Fruit fly (Drosophila melanogaster) whole organism, embryonic: ENCODE data around the gene CG13843.
A peak's percentile ranks its signal among the peaks of the same experiment; 100 is the strongest.

Source experiments
- B-H2 ChIP-seq: fragments of 200-800 bp; sonication (Bioruptor generic); optimal IDR thresholded peaks from 2 replicates; lab custom pipeline; 2018; ENCODE audit warnings: missing biosample characterization, mild to moderate bottlenecking, missing genetic modification characterization
- BEAF-32 ChIP-seq: fragments of 200-800 bp; sonication (Bioruptor generic); optimal IDR thresholded peaks from 3 replicates; lab custom pipeline; 2017; ENCODE audit warnings: missing biosample characterization, missing genetic modification characterization, mild to moderate bottlenecking, moderate library complexity, missing genetic modification reagents
- CG10321 ChIP-seq: fragments of 200-800 bp; sonication (Bioruptor generic); IDR thresholded peaks from 2 replicates; pipeline ENCODE4 v1.3.6; 2022; ENCODE audit warnings: missing biosample characterization, missing genetic modification characterization
- CG10543 ChIP-seq: fragments of 200-800 bp; sonication (Bioruptor generic); optimal IDR thresholded peaks from 3 replicates; lab custom pipeline; 2017; ENCODE audit warnings: missing biosample characterization, mild to moderate bottlenecking, missing genetic modification characterization, moderate library complexity
- CG1233 ChIP-seq: fragments of 200-800 bp; sonication (Bioruptor generic); optimal IDR thresholded peaks from 4 replicates; lab custom pipeline; 2018; ENCODE audit warnings: missing biosample characterization, mild to moderate bottlenecking, missing genetic modification characterization
- CG14014 ChIP-seq: fragments of 200-800 bp; sonication (Bioruptor generic); IDR thresholded peaks from 2 replicates; pipeline ENCODE4 v1.3.6; 2022; ENCODE audit warnings: missing biosample characterization, missing genetic modification characterization
- CG15269 ChIP-seq: fragments of 200-800 bp; sonication (Bioruptor generic); optimal IDR thresholded peaks from 2 replicates; lab custom pipeline; 2018; ENCODE audit warnings: missing biosample characterization, mild to moderate bottlenecking, missing genetic modification characterization, moderate library complexity
- CG1529 ChIP-seq: fragments of 200-800 bp; sonication (Bioruptor generic); optimal IDR thresholded peaks from 3 replicates; lab custom pipeline; 2018; ENCODE audit warnings: missing biosample characterization, missing genetic modification characterization
- CG15514 ChIP-seq: fragments of 200-800 bp; sonication (Bioruptor generic); optimal IDR thresholded peaks from 3 replicates; lab custom pipeline; 2017; ENCODE audit warnings: missing biosample characterization, missing genetic modification characterization, mild to moderate bottlenecking, moderate library complexity, missing genetic modification reagents
- CG15601 ChIP-seq: fragments of 200-800 bp; sonication (Bioruptor generic); optimal IDR thresholded peaks from 3 replicates; lab custom pipeline; 2019; ENCODE audit warnings: missing biosample characterization, mild to moderate bottlenecking, missing genetic modification characterization, moderate library complexity
- CG2129 ChIP-seq: fragments of 200-800 bp; sonication (Bioruptor generic); IDR thresholded peaks from 2 replicates; pipeline ENCODE4 v1.3.6; 2022; ENCODE audit warnings: missing biosample characterization, missing genetic modification characterization; ENCODE audit not compliant: partially characterized antibody
- CG2712 ChIP-seq: fragments of 200-800 bp; optimal IDR thresholded peaks from 3 replicates; lab custom pipeline; 2019; ENCODE audit warnings: missing biosample characterization, mild to moderate bottlenecking, missing genetic modification characterization, moderate library complexity
- CG3281 ChIP-seq: fragments of 200-800 bp; sonication (Bioruptor generic); optimal IDR thresholded peaks from 3 replicates; lab custom pipeline; 2017; ENCODE audit warnings: missing biosample characterization, mild to moderate bottlenecking, missing genetic modification characterization
- CG33557 ChIP-seq: fragments of 200-800 bp; sonication (Bioruptor generic); optimal IDR thresholded peaks from 2 replicates; lab custom pipeline; 2019; ENCODE audit warnings: missing biosample characterization, mild to moderate bottlenecking, missing genetic modification characterization, moderate library complexity
- CG4404 ChIP-seq: fragments of 200-800 bp; sonication (Bioruptor generic); IDR thresholded peaks from 2 replicates; pipeline ENCODE4 v1.3.6; 2022; ENCODE audit warnings: missing biosample characterization, missing genetic modification characterization
- CG5180 ChIP-seq: fragments of 200-800 bp; sonication (Bioruptor generic); optimal IDR thresholded peaks from 3 replicates; lab custom pipeline; 2017; ENCODE audit warnings: missing biosample characterization, missing genetic modification characterization, mild to moderate bottlenecking, moderate library complexity, missing genetic modification reagents
- CG6254 ChIP-seq: fragments of 200-800 bp; sonication (Bioruptor generic); optimal IDR thresholded peaks from 3 replicates; lab custom pipeline; 2017; ENCODE audit warnings: mild to moderate bottlenecking, missing biosample characterization, missing genetic modification reagents, missing genetic modification characterization
- CG6683 ChIP-seq: fragments of 200-800 bp; sonication (Bioruptor generic); optimal IDR thresholded peaks from 2 replicates; lab custom pipeline; 2017; ENCODE audit warnings: missing biosample characterization, mild to moderate bottlenecking, missing genetic modification characterization, missing genetic modification reagents
- CG6791 ChIP-seq: fragments of 200-800 bp; sonication (Bioruptor generic); IDR thresholded peaks from 3 replicates; pipeline ENCODE4 v1.3.6; 2022; ENCODE audit warnings: missing biosample characterization, missing genetic modification characterization; ENCODE audit not compliant: partially characterized antibody
- CG6854 ChIP-seq: fragments of 200-800 bp; sonication (Bioruptor generic); optimal IDR thresholded peaks from 3 replicates; lab custom pipeline; 2017; ENCODE audit warnings: missing biosample characterization, mild to moderate bottlenecking, missing genetic modification characterization
- CG7928 ChIP-seq: fragments of 200-800 bp; sonication (Bioruptor generic); optimal IDR thresholded peaks from 2 replicates; lab custom pipeline; 2017; ENCODE audit warnings: missing biosample characterization, mild to moderate bottlenecking, missing genetic modification characterization
- CG8089 ChIP-seq: fragments of 200-800 bp; sonication (Bioruptor generic); optimal IDR thresholded peaks from 3 replicates; lab custom pipeline; 2016; ENCODE audit warnings: missing biosample characterization, missing genetic modification characterization
- Camta ChIP-seq: fragments of 200-800 bp; sonication (Bioruptor generic); optimal IDR thresholded peaks from 2 replicates; lab custom pipeline; 2016; ENCODE audit warnings: missing biosample characterization, missing genetic modification characterization
- CrebB ChIP-seq: fragments of 200-800 bp; sonication (Bioruptor generic); optimal IDR thresholded peaks from 3 replicates; lab custom pipeline; 2018; ENCODE audit warnings: missing biosample characterization, mild to moderate bottlenecking, missing genetic modification characterization
- E2f2 ChIP-seq: fragments of 200-800 bp; sonication (Bioruptor generic); IDR thresholded peaks from 2 replicates; pipeline ENCODE4 v1.3.6; 2022; ENCODE audit warnings: missing biosample characterization, missing genetic modification characterization
- Fer1 ChIP-seq: fragments of 200-800 bp; sonication (Bioruptor generic); optimal IDR thresholded peaks from 2 replicates; lab custom pipeline; 2017; ENCODE audit warnings: missing biosample characterization, mild to moderate bottlenecking, missing genetic modification characterization
- Hmr ChIP-seq: fragments of 200-800 bp; sonication (Bioruptor generic); optimal IDR thresholded peaks from 3 replicates; lab custom pipeline; 2017; ENCODE audit warnings: mild to moderate bottlenecking, missing biosample characterization, missing genetic modification reagents, missing genetic modification characterization
- Hr51 ChIP-seq, 2 experiments: fragments of 200-800 bp; sonication (Bioruptor generic); optimal IDR thresholded peaks; 2 replicates in 1 of 2; 3 replicates in 1 of 2; lab custom pipeline; 2016 to 2018; ENCODE audit warnings: missing biosample characterization in 2 of 2, missing genetic modification characterization in 2 of 2, mild to moderate bottlenecking in 1 of 2, moderate library complexity in 1 of 2
- Hr78 ChIP-seq, 2 experiments: fragments of 200-800 bp in 1 of 2; fragments of >200 bp in 1 of 2; sonication (Bioruptor generic) in 1 of 2; optimal IDR thresholded peaks; 2 replicates each; lab custom pipeline; 2017 to 2019; ENCODE audit warnings: missing biosample characterization in 2 of 2, missing genetic modification characterization in 2 of 2, mild to moderate bottlenecking in 1 of 2, moderate library complexity in 1 of 2
- Mrtf ChIP-seq: fragments of 200-800 bp; sonication (Bioruptor generic); IDR thresholded peaks from 3 replicates; pipeline ENCODE4 v1.3.6; 2022; ENCODE audit warnings: missing biosample characterization, missing genetic modification characterization
- ato ChIP-seq: fragments of 200-800 bp; sonication (Bioruptor generic); IDR thresholded peaks from 2 replicates; pipeline ENCODE4 v1.3.6; 2022; ENCODE audit warnings: missing biosample characterization, missing genetic modification characterization; ENCODE audit not compliant: partially characterized antibody
- az2 ChIP-seq: fragments of 200-800 bp; sonication (Bioruptor generic); optimal IDR thresholded peaks from 3 replicates; lab custom pipeline; 2016; ENCODE audit warnings: missing biosample characterization, missing genetic modification characterization
- caup ChIP-seq: fragments of 200-800 bp; sonication (Bioruptor generic); optimal IDR thresholded peaks from 3 replicates; lab custom pipeline; 2017; ENCODE audit warnings: missing biosample characterization, mild to moderate bottlenecking, missing genetic modification characterization, moderate library complexity; ENCODE audit not compliant: severe bottlenecking
- ci ChIP-seq: fragments of 200-800 bp; sonication (Bioruptor generic); IDR thresholded peaks from 3 replicates; pipeline ENCODE4 v1.3.6; 2022; ENCODE audit warnings: missing biosample characterization, missing genetic modification characterization
- corto ChIP-seq: fragments of 200-800 bp; sonication (Bioruptor generic); optimal IDR thresholded peaks from 2 replicates; lab custom pipeline; 2016; ENCODE audit warnings: missing biosample characterization, mild to moderate bottlenecking, missing genetic modification characterization, moderate library complexity
- dan ChIP-seq: fragments of 200-800 bp; sonication (Bioruptor generic); IDR thresholded peaks from 2 replicates; pipeline ENCODE4 v1.3.6; 2022; ENCODE audit warnings: missing biosample characterization, missing genetic modification characterization
- disco-r ChIP-seq: fragments of 200-800 bp; sonication (Bioruptor generic); optimal IDR thresholded peaks from 2 replicates; lab custom pipeline; 2016; ENCODE audit warnings: missing biosample characterization, missing genetic modification characterization
- dysf ChIP-seq: fragments of 200-800 bp; sonication (Bioruptor generic); IDR thresholded peaks from 3 replicates; pipeline ENCODE4 v1.3.6; 2022; ENCODE audit warnings: missing biosample characterization, missing genetic modification characterization
- eyg ChIP-seq: fragments of 200-800 bp; sonication (Bioruptor generic); optimal IDR thresholded peaks from 3 replicates; lab custom pipeline; 2016; ENCODE audit warnings: missing biosample characterization, missing genetic modification characterization
- ftz-f1 ChIP-seq: fragments of 200-800 bp; sonication (Bioruptor generic); optimal IDR thresholded peaks from 2 replicates; lab custom pipeline; 2016; ENCODE audit warnings: missing biosample characterization, missing genetic modification characterization
- her ChIP-seq: fragments of 200-800 bp; sonication (Bioruptor generic); optimal IDR thresholded peaks from 2 replicates; lab custom pipeline; 2016; ENCODE audit warnings: missing biosample characterization, missing genetic modification characterization
- kni ChIP-seq: fragments of 200-800 bp; sonication (Bioruptor generic); optimal IDR thresholded peaks from 3 replicates; lab custom pipeline; 2017; ENCODE audit warnings: mild to moderate bottlenecking, missing biosample characterization, missing genetic modification reagents, missing genetic modification characterization
- odd ChIP-seq: fragments of 200-800 bp; sonication (Bioruptor generic); optimal IDR thresholded peaks from 2 replicates; lab custom pipeline; 2017; ENCODE audit warnings: missing biosample characterization, mild to moderate bottlenecking, missing genetic modification characterization
- pita ChIP-seq: fragments of 200-800 bp; sonication (Bioruptor generic); optimal IDR thresholded peaks from 2 replicates; lab custom pipeline; 2017; ENCODE audit warnings: missing biosample characterization, mild to moderate bottlenecking, missing genetic modification characterization
- sisA ChIP-seq: fragments of 200-800 bp; sonication (Bioruptor generic); IDR thresholded peaks from 2 replicates; pipeline ENCODE4 v1.3.6; 2022; ENCODE audit warnings: missing biosample characterization, missing genetic modification characterization
- sug ChIP-seq: fragments of 200-800 bp; optimal IDR thresholded peaks from 2 replicates; lab custom pipeline; 2019; ENCODE audit warnings: missing biosample characterization, mild to moderate bottlenecking, missing genetic modification characterization, moderate library complexity
- tgo ChIP-seq: fragments of 200-800 bp; sonication (Bioruptor generic); IDR thresholded peaks from 3 replicates; pipeline ENCODE4 v1.3.6; 2022; ENCODE audit warnings: missing biosample characterization, missing genetic modification characterization
- ttk ChIP-seq: fragments of 200-800 bp; sonication (Bioruptor generic); IDR thresholded peaks from 2 replicates; pipeline ENCODE4 v2.1.2; 2022; ENCODE audit warnings: missing biosample characterization, missing genetic modification characterization
- usp ChIP-seq: fragments of >200 bp; optimal IDR thresholded peaks from 2 replicates; lab custom pipeline; 2017; ENCODE audit warnings: missing biosample characterization, missing genetic modification characterization
- yki ChIP-seq: fragments of >200 bp; optimal IDR thresholded peaks from 3 replicates; lab custom pipeline; 2018

CG13843 gene

dm6 chr3R:22573590-22573989 is 35.7 kb upstream of the CG13843 start (continued):
- peak; percentile 8 for TF ChIP-seq odd (GFP tag; lab: Kevin White, UChicago)
- TF ChIP-seq kni (GFP tag; lab: Kevin White, UChicago): peak; percentile 56
- no peak for TF ChIP-seq sug
- no peak for TF ChIP-seq az2 (GFP tag; lab: Kevin White, UChicago)
- TF ChIP-seq Camta (GFP tag; lab: Kevin White, UChicago): no peak
- TF ChIP-seq yki (lab: Kevin White, UChicago): no peak
- TF ChIP-seq CG1233 (GFP tag; lab: Kevin White, UChicago): peak; percentile 11
- peak; percentile 56 for TF ChIP-seq CG15269 (tag; lab: Kevin White, UChicago)
- TF ChIP-seq CG6254 (GFP tag; lab: Kevin White, UChicago): no peak
- no peak for TF ChIP-seq dan (GFP tag; lab: Robert Waterston, UW)
- TF ChIP-seq her (GFP tag; lab: Kevin White, UChicago): no peak
- no peak for TF ChIP-seq Mrtf (GFP tag; lab: Robert Waterston, UW)
- no peak for TF ChIP-seq CG6854
- TF ChIP-seq pita (GFP tag; lab: Kevin White, UChicago): no peak
- TF ChIP-seq tgo (GFP tag; lab: Robert Waterston, UW): no peak
- TF ChIP-seq ttk (GFP tag; lab: Robert Waterston, UW): no peak
- peak; percentile 52 for TF ChIP-seq CG5180 (GFP tag; lab: Kevin White, UChicago)
- TF ChIP-seq caup: no peak
- TF ChIP-seq sisA (GFP tag; lab: Robert Waterston, UW): no peak
- TF ChIP-seq ci (GFP tag; lab: Robert Waterston, UW): 0 out of 3 replicates have a peak, but pooled peaks have one; percentile 30
- TF ChIP-seq CrebB (tag; lab: Kevin White, UChicago): peak; percentile 35
- TF ChIP-seq CG14014 (GFP tag; lab: Robert Waterston, UW): peak; percentile 41; the same call in 1 of the 2 replicates
- peak in 1 of 2 experiments; percentile 7 for TF ChIP-seq Hr78 (GFP tag; optimal IDR thresholded peaks at IDR 0.05; lab: Kevin White, UChicago)
- peak; percentile 29 for TF ChIP-seq Fer1
- TF ChIP-seq eyg (GFP tag; lab: Kevin White, UChicago): no peak
- no peak for TF ChIP-seq B-H2 (GFP tag; lab: Kevin White, UChicago)
- TF ChIP-seq Hr51 (GFP tag; optimal IDR thresholded peaks at IDR 0.05; lab: Kevin White, UChicago): no peak
- peak; percentile 22 for TF ChIP-seq CG33557 (GFP tag; lab: Kevin White, UChicago)
- peak; percentile 26; the same call in 1 of the 2 replicates for TF ChIP-seq E2f2 (GFP tag; lab: Robert Waterston, UW)
- no peak for TF ChIP-seq CG10321
- TF ChIP-seq CG3281 (GFP tag; lab: Kevin White, UChicago): peak; percentile 0
- peak; percentile 17 for TF ChIP-seq CG15514 (GFP tag; lab: Kevin White, UChicago)
- TF ChIP-seq CG6791 (GFP tag; lab: Robert Waterston, UW): no peak
- no peak for TF ChIP-seq CG7928 (GFP tag; lab: Kevin White, UChicago)
- peak; percentile 24 for TF ChIP-seq CG10543 (GFP tag; lab: Kevin White, UChicago)
- no peak for TF ChIP-seq ftz-f1
- no peak for TF ChIP-seq ato (GFP tag; lab: Robert Waterston, UW)
- no peak for TF ChIP-seq disco-r (GFP tag; lab: Kevin White, UChicago)
- no peak for TF ChIP-seq CG2129 (GFP tag; lab: Robert Waterston, UW)
- TF ChIP-seq CG15601: peak; percentile 47
- no peak for TF ChIP-seq BEAF-32 (GFP tag; lab: Kevin White, UChicago)
- TF ChIP-seq Hmr (GFP tag; lab: Kevin White, UChicago): peak; percentile 27
- TF ChIP-seq CG8089 (GFP tag; lab: Kevin White, UChicago): no peak
- TF ChIP-seq CG6683: no peak
- no peak for TF ChIP-seq usp (GFP tag; lab: Kevin White, UChicago)
- TF ChIP-seq CG2712 (tag; lab: Kevin White, UChicago): no peak
- TF ChIP-seq CG4404: no peak
- TF ChIP-seq CG1529 (GFP tag; lab: Kevin White, UChicago): peak; percentile 34
- TF ChIP-seq dysf: no peak
- no peak for TF ChIP-seq corto
